Worm (Caenorhabditis elegans) whole organism, L3 larva: ENCODE data around the gene copg-1.

Source experiments
- ZK546.5 ChIP-seq: sonication (generic microtip); optimal IDR thresholded peaks from 2 replicates; lab custom pipeline; 2017; ENCODE audit warnings: missing biosample characterization, missing genetic modification characterization
- aly-2 ChIP-seq: fragments of 150-350 bp; optimal IDR thresholded peaks from 2 replicates; lab custom pipeline; 2014; ENCODE audit warnings: missing biosample characterization, missing genetic modification characterization
- ama-1 ChIP-seq: fragments of 150-350 bp; optimal IDR thresholded peaks from 2 replicates; lab custom pipeline; 2018
- ceh-28 ChIP-seq: fragments of 150-350 bp; optimal IDR thresholded peaks from 2 replicates; lab custom pipeline; 2014; ENCODE audit warnings: missing biosample characterization, missing genetic modification reagents, missing genetic modification characterization
- ceh-82 ChIP-seq: fragments of 150-350 bp; optimal IDR thresholded peaks from 2 replicates; lab custom pipeline; 2014; ENCODE audit warnings: missing biosample characterization, missing genetic modification characterization
- ceh-9 ChIP-seq: sonication (generic microtip); optimal IDR thresholded peaks from 2 replicates; lab custom pipeline; 2018; ENCODE audit warnings: missing biosample characterization, missing genetic modification characterization
- daf-12 ChIP-seq: fragments of 150-350 bp; optimal IDR thresholded peaks from 2 replicates; lab custom pipeline; 2014; ENCODE audit warnings: missing biosample characterization, missing genetic modification reagents, missing genetic modification characterization
- egl-27 ChIP-seq: sonication (generic microtip); optimal IDR thresholded peaks from 4 replicates; lab custom pipeline; 2017; ENCODE audit warnings: missing biosample characterization, missing genetic modification reagents, missing genetic modification characterization
- egl-5 ChIP-seq: fragments of 150-350 bp; optimal IDR thresholded peaks from 2 replicates; lab custom pipeline; 2017; ENCODE audit warnings: missing biosample characterization, missing genetic modification reagents, missing genetic modification characterization, inconsistent platforms
- elt-1 ChIP-seq: fragments of 150-350 bp; optimal IDR thresholded peaks from 2 replicates; lab custom pipeline; 2014; ENCODE audit warnings: missing biosample characterization, missing genetic modification characterization
- elt-2 ChIP-seq: sonication (generic microtip); optimal IDR thresholded peaks from 2 replicates; lab custom pipeline; 2016; ENCODE audit warnings: missing genetic modification reagents, mild to moderate bottlenecking, missing genetic modification characterization, missing compliant biosample characterization
- eor-1 ChIP-seq, 2 experiments: fragments of 150-350 bp; optimal IDR thresholded peaks; 2 replicates each; lab custom pipeline; 2014 to 2018; ENCODE audit warnings: missing biosample characterization in 2 of 2, missing genetic modification characterization in 2 of 2
- fkh-2 ChIP-seq: fragments of 150-350 bp; optimal IDR thresholded peaks from 2 replicates; lab custom pipeline; 2014; ENCODE audit warnings: missing biosample characterization, missing genetic modification reagents, missing genetic modification characterization
- jun-1 ChIP-seq: fragments of 150-350 bp; optimal IDR thresholded peaks from 2 replicates; lab custom pipeline; 2014; ENCODE audit warnings: missing biosample characterization, missing genetic modification reagents, missing genetic modification characterization
- lin-15B ChIP-seq: fragments of 150-350 bp; optimal IDR thresholded peaks from 2 replicates; lab custom pipeline; 2014; ENCODE audit warnings: missing biosample characterization, missing genetic modification characterization
- lsy-12 ChIP-seq: sonication (generic microtip); optimal IDR thresholded peaks from 2 replicates; lab custom pipeline; 2016; ENCODE audit warnings: mild to moderate bottlenecking, missing genetic modification characterization, missing compliant biosample characterization
- mdl-1 ChIP-seq: fragments of 150-350 bp; optimal IDR thresholded peaks from 2 replicates; lab custom pipeline; 2014; ENCODE audit warnings: missing biosample characterization, missing genetic modification characterization
- mml-1 ChIP-seq: fragments of 150-350 bp; sonication (generic microtip); optimal IDR thresholded peaks from 3 replicates; lab custom pipeline; 2014; ENCODE audit warnings: missing biosample characterization, missing genetic modification characterization
- nhr-11 ChIP-seq: fragments of 150-350 bp; optimal IDR thresholded peaks from 2 replicates; lab custom pipeline; 2014; ENCODE audit warnings: missing biosample characterization, missing genetic modification characterization
- nhr-23 ChIP-seq: fragments of 150-350 bp; optimal IDR thresholded peaks from 2 replicates; lab custom pipeline; 2014; ENCODE audit warnings: missing biosample characterization, missing genetic modification reagents, missing genetic modification characterization
- nhr-25 ChIP-seq: sonication (generic microtip); optimal IDR thresholded peaks from 2 replicates; lab custom pipeline; 2017; ENCODE audit warnings: missing biosample characterization, missing genetic modification characterization
- nhr-28 ChIP-seq: fragments of 150-350 bp; optimal IDR thresholded peaks from 2 replicates; lab custom pipeline; 2014; ENCODE audit warnings: missing biosample characterization, missing genetic modification characterization
- nhr-43 ChIP-seq: sonication (generic microtip); optimal IDR thresholded peaks from 2 replicates; lab custom pipeline; 2016; ENCODE audit warnings: mild to moderate bottlenecking, missing genetic modification characterization, missing compliant biosample characterization; ENCODE audit not compliant: poor library complexity, severe bottlenecking
- nhr-67 ChIP-seq: fragments of 150-350 bp; optimal IDR thresholded peaks from 2 replicates; lab custom pipeline; 2014; ENCODE audit warnings: missing biosample characterization, missing genetic modification characterization
- nhr-76 ChIP-seq: fragments of 150-350 bp; sonication (generic microtip); optimal IDR thresholded peaks from 5 replicates; lab custom pipeline; 2014; ENCODE audit warnings: missing biosample characterization, missing genetic modification characterization
- nhr-77 ChIP-seq: fragments of 150-350 bp; optimal IDR thresholded peaks from 2 replicates; lab custom pipeline; 2014; ENCODE audit warnings: missing biosample characterization, missing genetic modification characterization
- pqm-1 ChIP-seq: fragments of 150-350 bp; optimal IDR thresholded peaks from 2 replicates; lab custom pipeline; 2017; ENCODE audit warnings: missing biosample characterization, missing genetic modification characterization, inconsistent platforms
- sea-2 ChIP-seq: fragments of 150-350 bp; sonication (generic microtip); optimal IDR thresholded peaks from 4 replicates; lab custom pipeline; 2014; ENCODE audit warnings: missing biosample characterization, missing genetic modification reagents, missing genetic modification characterization
- skn-1 ChIP-seq: fragments of 150-350 bp; optimal IDR thresholded peaks from 2 replicates; lab custom pipeline; 2014; ENCODE audit warnings: missing biosample characterization, missing genetic modification characterization
- snpc-4 ChIP-seq: fragments of 150-350 bp; optimal IDR thresholded peaks from 2 replicates; lab custom pipeline; 2014; ENCODE audit warnings: missing biosample characterization, missing genetic modification characterization
- tbx-2 ChIP-seq: sonication (generic microtip); optimal IDR thresholded peaks from 2 replicates; lab custom pipeline; 2016; ENCODE audit warnings: mild to moderate bottlenecking, missing genetic modification characterization, missing compliant biosample characterization
- unc-39 ChIP-seq: sonication (generic microtip); optimal IDR thresholded peaks from 4 replicates; lab custom pipeline; 2017; ENCODE audit warnings: missing biosample characterization, missing genetic modification characterization
- zag-1 ChIP-seq: fragments of 150-350 bp; optimal IDR thresholded peaks from 2 replicates; lab custom pipeline; 2014; ENCODE audit warnings: missing biosample characterization, missing genetic modification characterization

The copg-1 gene

DNA sequence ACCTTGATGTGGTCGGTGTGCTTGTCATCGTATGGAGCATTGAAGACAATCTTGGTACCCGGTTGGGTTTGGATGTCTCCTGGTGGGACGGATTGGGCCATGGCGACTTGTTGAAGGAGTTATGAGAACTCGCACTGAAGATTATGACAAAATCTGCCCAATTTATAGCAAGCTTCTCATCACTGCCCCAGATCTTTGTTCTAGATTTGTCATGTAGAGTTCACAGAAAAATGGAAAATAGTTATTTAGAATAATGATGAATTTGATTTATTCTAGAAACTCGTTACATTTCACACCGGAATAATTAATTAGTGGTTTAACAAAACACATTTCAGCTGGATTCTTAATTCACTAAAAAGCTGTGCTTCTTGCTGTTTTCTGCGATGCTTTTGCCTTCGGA is 8.1 kb upstream of the copg-1 start, which contains the start of gene msp-38:
TSS of gene msp-38 (minus strand) at position 101 of the 400 bp plus-strand sequence.
- no peak for TF ChIP-seq nhr-11
- TF ChIP-seq egl-5 (tag; lab: Kevin White, UChicago): no peak
- no peak for TF ChIP-seq elt-1 (tag; lab: Kevin White, UChicago)

DNA sequence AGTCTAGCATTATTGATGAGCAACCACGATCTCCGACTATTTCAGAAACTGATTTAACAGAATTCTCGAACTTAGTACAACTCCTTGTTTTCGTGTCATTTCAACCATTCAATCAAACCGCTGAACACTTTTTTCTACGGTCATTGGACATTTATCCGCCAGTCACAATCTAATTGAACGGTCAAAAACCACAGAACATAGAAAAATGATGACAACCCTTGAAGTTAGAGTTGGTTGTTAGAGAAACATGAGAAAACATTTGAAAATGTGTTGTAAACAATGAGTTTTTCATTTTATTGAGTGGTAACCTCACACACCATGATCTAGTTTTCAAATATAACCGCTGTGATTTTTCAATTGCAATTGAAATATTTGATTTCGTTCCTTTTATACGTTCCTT is 7.3 kb upstream of the copg-1 start:
- TF ChIP-seq pqm-1 (no peak), elt-2 (tag; lab: Kevin White, UChicago) (no peak), nhr-25 (tag; lab: Kevin White, UChicago) (no peak), ama-1 (no peak), egl-5 (tag; lab: Kevin White, UChicago) (no peak), jun-1 (tag; lab: Kevin White, UChicago) (no peak), nhr-77 (tag; lab: Kevin White, UChicago) (no peak), lsy-12 (tag; lab: Kevin White, UChicago) (no peak), nhr-23 (tag; lab: Kevin White, UChicago) (no peak), daf-12 (tag; lab: Kevin White, UChicago) (no peak), zag-1 (tag; lab: Kevin White, UChicago) (no peak), nhr-28 (no peak), egl-27 (no peak), nhr-67 (no peak)

- TF ChIP-seq snpc-4 (tag; lab: Kevin White, UChicago) (no peak), mml-1 (tag; lab: Kevin White, UChicago) (no peak), ama-1 (no peak), egl-27 (no peak)
- TF ChIP-seq, all 47 proteins: peak for 0
These were observed 6.8 kb upstream of the copg-1 start for ce11 chrIV:10144909-10145308.

ce11 chrIV:10146885-10147284 is 4.9 kb upstream of the copg-1 start, which contains the start of gene T14G10.8:
TSS of gene T14G10.8 (minus strand) at chrIV:10146985.
- no peak for TF ChIP-seq nhr-76
- TF ChIP-seq nhr-77 (tag; lab: Kevin White, UChicago): no peak
- TF ChIP-seq elt-2 (tag; lab: Kevin White, UChicago): no peak
- TF ChIP-seq fkh-2 (tag; lab: Kevin White, UChicago): no peak
- no peak for TF ChIP-seq aly-2 (tag; lab: Kevin White, UChicago)
- TF ChIP-seq ceh-82 (tag; lab: Kevin White, UChicago): no peak
- TF ChIP-seq ceh-9 (tag; lab: Kevin White, UChicago): no peak
- TF ChIP-seq ZK546.5 (tag; lab: Kevin White, UChicago): no peak
- TF ChIP-seq nhr-43 (tag; lab: Kevin White, UChicago): no peak
- TF ChIP-seq eor-1 (tag; optimal IDR thresholded peaks at IDR 0.05; lab: Kevin White, UChicago): no peak

ce11 chrIV:10148938-10149337 is 2.8 kb upstream of the copg-1 start, which contains the start of gene pigs-1:
TSS of gene pigs-1 (minus strand) at chrIV:10149038.
- TF ChIP-seq nhr-76 (no peak), ceh-28 (tag; lab: Kevin White, UChicago) (no peak), nhr-67 (no peak), nhr-43 (tag; lab: Kevin White, UChicago) (no peak), lin-15B (tag; lab: Kevin White, UChicago) (no peak), ama-1 (no peak), ceh-9 (tag; lab: Kevin White, UChicago) (no peak), aly-2 (tag; lab: Kevin White, UChicago) (no peak), fkh-2 (tag; lab: Kevin White, UChicago) (no peak), skn-1 (no peak), jun-1 (tag; lab: Kevin White, UChicago) (no peak), mdl-1 (tag; lab: Kevin White, UChicago) (no peak), tbx-2 (tag; lab: Kevin White, UChicago) (no peak), unc-39 (tag; lab: Kevin White, UChicago) (no peak), snpc-4 (tag; lab: Kevin White, UChicago) (no peak), sea-2 (GFP tag; lab: Kevin White, UChicago) (no peak), nhr-77 (tag; lab: Kevin White, UChicago) (no peak)
